Fruit fly (Drosophila melanogaster): ENCODE measurements around the gene Send2.

Gene Send2

DNA sequence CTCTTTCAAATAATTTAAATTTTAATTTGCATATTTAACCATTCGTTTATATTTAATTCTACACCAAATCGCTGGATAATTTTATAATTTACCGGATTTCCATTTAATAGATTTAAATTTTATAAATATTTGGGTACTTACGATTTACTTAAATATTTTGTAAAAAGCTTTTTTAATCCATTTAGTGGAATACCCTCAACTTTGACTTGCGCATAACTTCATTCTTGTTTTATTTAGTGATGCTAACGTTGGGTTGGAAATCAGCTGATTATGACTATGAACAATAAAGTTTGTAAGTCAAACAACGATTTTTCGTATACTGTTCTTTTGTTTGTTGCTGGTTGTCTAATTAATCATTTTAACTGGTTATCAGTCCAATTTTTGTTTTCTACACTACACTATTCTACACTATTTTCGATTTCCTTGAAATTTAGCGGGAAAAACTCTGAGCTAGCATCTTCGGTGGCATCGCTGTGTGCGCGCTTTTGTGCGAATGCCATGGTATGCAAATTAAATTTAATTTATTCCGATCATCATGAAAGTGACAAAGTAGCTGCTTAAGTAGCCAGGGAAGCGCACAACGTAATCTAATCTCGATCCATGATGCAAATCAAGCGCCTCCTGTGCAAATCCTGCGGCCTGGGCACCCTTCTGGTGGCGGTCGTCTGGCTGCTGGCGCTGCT lies 12.4 kb upstream of the Send2 start, which contains the start of gene Pgant35A (continued):
- TF ChIP-seq ss (GFP tag; optimal IDR thresholded peaks at IDR 0.05) (peak in 1 of 2 experiments; percentile 2), CG31627 (GFP tag; optimal IDR thresholded peaks at IDR 0.05) (peak; percentile 36), Sox14 (GFP tag; optimal IDR thresholded peaks at IDR 0.05) (peak; percentile 35), CG32006 (GFP tag; optimal IDR thresholded peaks at IDR 0.05) (peak; percentile 21), fd85E (GFP tag; optimal IDR thresholded peaks at IDR 0.05) (no peak), acj6 (GFP tag; optimal IDR thresholded peaks at IDR 0.05) (peak; percentile 15), CG11294 (GFP tag; IDR thresholded peaks at IDR 0.05) (no peak), CG7368 (GFP tag; optimal IDR thresholded peaks at IDR 0.05) (no peak), Eip93F (GFP tag; optimal IDR thresholded peaks at IDR 0.05) (no peak), net (GFP tag; optimal IDR thresholded peaks at IDR 0.05) (no peak), CG10669 (GFP tag; optimal IDR thresholded peaks at IDR 0.05) (no peak), CG1621 (tag; optimal IDR thresholded peaks at IDR 0.05) (no peak), Ets96B (tag; optimal IDR thresholded peaks at IDR 0.05) (no peak), Sox102F (GFP tag; optimal IDR thresholded peaks at IDR 0.05) (peak; percentile 26), CG8119 (GFP tag; IDR thresholded peaks at IDR 0.05) (peak; percentile 63; the same call in 2 of the 3 replicates), Lpt (GFP tag; optimal IDR thresholded peaks at IDR 0.05) (no peak), CG6276 (GFP tag; optimal IDR thresholded peaks at IDR 0.05) (no peak), fkh (GFP tag; optimal IDR thresholded peaks at IDR 0.05) (peak; percentile 37), CG6792 (GFP tag; optimal IDR thresholded peaks at IDR 0.05) (no peak), eg (GFP tag; IDR thresholded peaks at IDR 0.05) (no peak), dac (GFP tag; optimal IDR thresholded peaks at IDR 0.05) (no peak), CG8632 (GFP tag; optimal IDR thresholded peaks at IDR 0.05) (no peak)

DNA sequence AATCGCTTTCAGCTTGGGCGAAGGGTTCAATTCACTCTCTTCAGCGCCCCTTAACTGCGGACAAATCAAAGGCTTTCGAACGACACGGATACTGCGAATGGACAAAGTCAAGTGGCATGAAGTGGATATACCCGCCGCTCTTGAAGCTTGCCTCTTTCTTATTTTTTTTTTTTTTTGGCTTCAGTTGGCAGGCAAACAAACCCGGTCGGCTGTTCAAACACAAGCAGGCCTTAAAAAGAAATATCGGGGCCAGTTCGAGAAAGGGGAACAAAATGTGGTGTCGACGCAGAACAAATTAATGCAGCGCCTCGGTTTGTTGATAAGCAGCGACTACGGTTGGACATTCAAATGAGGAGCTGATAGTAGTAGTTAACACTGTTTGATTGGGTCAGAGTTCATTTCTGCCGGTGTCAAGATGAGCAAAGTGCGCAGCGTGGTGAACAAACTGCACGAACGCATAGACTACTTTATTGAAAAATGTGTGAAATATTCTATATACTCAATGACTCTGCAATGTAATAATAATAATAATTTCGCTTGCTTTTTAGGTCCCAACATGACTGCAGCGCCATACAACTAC lies 10.4 kb upstream of the Send2 start:
- TF ChIP-seq Hr39 (GFP tag; optimal IDR thresholded peaks at IDR 0.05) = no peak
- no peak for TF ChIP-seq Sox14 (GFP tag; optimal IDR thresholded peaks at IDR 0.05)
- no peak for TF ChIP-seq net (GFP tag; optimal IDR thresholded peaks at IDR 0.05)
- TF ChIP-seq topi (GFP tag; optimal IDR thresholded peaks at IDR 0.05) = no peak
- no peak for TF ChIP-seq CG11762 (GFP tag; optimal IDR thresholded peaks at IDR 0.05; ENCODE audit: insufficient read depth)
- TF ChIP-seq Eip93F (GFP tag; optimal IDR thresholded peaks at IDR 0.05) = no peak
- TF ChIP-seq Eip75B (GFP tag; optimal IDR thresholded peaks at IDR 0.05) = peak; percentile 15
- TF ChIP-seq fkh (GFP tag; optimal IDR thresholded peaks at IDR 0.05) = peak; percentile 66
- no peak for TF ChIP-seq Blimp-1 (GFP tag; optimal IDR thresholded peaks at IDR 0.05)
- no peak for TF ChIP-seq CG31627 (GFP tag; optimal IDR thresholded peaks at IDR 0.05)
- no peak for TF ChIP-seq cyc (GFP tag; optimal IDR thresholded peaks at IDR 0.05)

DNA sequence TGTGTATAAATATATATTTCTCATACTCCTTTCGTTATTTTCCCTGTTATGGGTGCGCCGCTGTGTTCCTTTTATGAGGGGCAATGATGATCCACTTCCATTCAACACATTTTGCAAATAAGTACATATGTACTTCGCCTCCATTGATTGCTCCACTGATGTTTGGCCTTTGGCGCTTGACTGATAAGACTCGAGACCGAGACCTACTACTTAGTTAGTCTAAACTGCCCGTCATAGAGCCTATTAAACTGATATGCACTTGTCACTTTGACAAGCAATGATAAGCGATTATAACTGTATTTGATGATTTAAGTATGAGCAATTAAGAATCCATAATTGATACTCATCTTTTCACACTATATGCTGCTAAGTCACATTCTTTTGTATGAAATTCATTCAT lies 9.8 kb upstream of the Send2 start:
- TF ChIP-seq Eip93F (GFP tag; optimal IDR thresholded peaks at IDR 0.05) = no peak
- TF ChIP-seq svp (GFP tag) = peak; percentile 70
- no peak for TF ChIP-seq esn (GFP tag; optimal IDR thresholded peaks at IDR 0.05)
- no peak for TF ChIP-seq fkh (GFP tag; optimal IDR thresholded peaks at IDR 0.05)
- TF ChIP-seq fd85E (GFP tag; optimal IDR thresholded peaks at IDR 0.05) = no peak
- peak; percentile 5 for TF ChIP-seq vri (GFP tag; optimal IDR thresholded peaks at IDR 0.05)
- no peak for TF ChIP-seq CG8632 (GFP tag; optimal IDR thresholded peaks at IDR 0.05)

DNA sequence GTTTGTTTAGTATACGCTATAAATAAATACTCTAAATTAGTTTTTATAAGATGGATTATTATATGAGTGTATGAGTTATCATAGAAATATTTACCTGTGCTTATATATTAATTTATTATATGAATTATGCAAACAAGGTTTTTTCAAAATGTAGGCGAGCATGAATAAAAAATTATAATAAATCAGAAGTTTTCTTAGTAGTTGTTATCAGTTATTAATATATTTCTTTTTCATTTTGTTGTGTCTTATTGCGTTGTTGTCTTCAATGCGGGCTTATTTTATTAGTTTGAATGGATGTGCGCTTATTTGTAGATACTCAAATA lies 9.3 kb upstream of the Send2 start:
- TF ChIP-seq fd59A (GFP tag; optimal IDR thresholded peaks at IDR 0.05) (no peak), topi (GFP tag; optimal IDR thresholded peaks at IDR 0.05) (no peak), CG8632 (GFP tag; optimal IDR thresholded peaks at IDR 0.05) (no peak), Hr4 (GFP tag; optimal IDR thresholded peaks at IDR 0.05) (peak; percentile 33), CG3032 (tag; optimal IDR thresholded peaks at IDR 0.05) (peak; percentile 26), OdsH (GFP tag; optimal IDR thresholded peaks at IDR 0.05) (no peak), CG6854 (GFP tag; optimal IDR thresholded peaks at IDR 0.05) (no peak), vri (GFP tag; optimal IDR thresholded peaks at IDR 0.05) (no peak), Ets96B (tag; optimal IDR thresholded peaks at IDR 0.05) (no peak), CG4318 (GFP tag; optimal IDR thresholded peaks at IDR 0.05) (peak; percentile 27), CG1621 (tag; optimal IDR thresholded peaks at IDR 0.05) (no peak), spab (GFP tag; optimal IDR thresholded peaks at IDR 0.05) (no peak), salr (GFP tag; optimal IDR thresholded peaks at IDR 0.05) (peak in 1 of 2 experiments; percentile 1), acj6 (GFP tag; optimal IDR thresholded peaks at IDR 0.05) (peak; percentile 16), Eip78C (GFP tag) (peak; percentile 56), CG11294 (GFP tag; IDR thresholded peaks at IDR 0.05) (no peak), Sox15 (GFP tag; optimal IDR thresholded peaks at IDR 0.05) (no peak)

Measured in whole organism, prepupa.